Worm (Caenorhabditis elegans) whole organism, L2 larva: ENCODE measurements around the gene inos-1.

ENCODE experiments used
- C34F6.9 ChIP-seq: fragments of 150-350 bp; optimal IDR thresholded peaks from 2 replicates; lab custom pipeline; 2014; ENCODE audit warnings: missing biosample characterization, missing genetic modification characterization
- F13H6.1 ChIP-seq: sonication (generic microtip); optimal IDR thresholded peaks from 2 replicates; lab custom pipeline; 2016; ENCODE audit warnings: missing genetic modification characterization, missing compliant biosample characterization
- R02D3.7 ChIP-seq: fragments of 150-350 bp; optimal IDR thresholded peaks from 2 replicates; lab custom pipeline; 2014; ENCODE audit warnings: missing biosample characterization, missing genetic modification characterization
- Y55F3AM.14 ChIP-seq: fragments of 200-800 bp; sonication (Bioruptor generic); optimal IDR thresholded peaks from 2 replicates; lab custom pipeline; 2018; ENCODE audit warnings: mild to moderate bottlenecking, missing genetic modification characterization, missing compliant biosample characterization
- ZK546.5 ChIP-seq: sonication (generic microtip); optimal IDR thresholded peaks from 2 replicates; lab custom pipeline; 2017; ENCODE audit warnings: missing biosample characterization, missing genetic modification characterization
- aly-2 ChIP-seq: fragments of 150-350 bp; optimal IDR thresholded peaks from 2 replicates; lab custom pipeline; 2014; ENCODE audit warnings: missing biosample characterization, missing genetic modification characterization
- ceh-16 ChIP-seq: fragments of 150-350 bp; optimal IDR thresholded peaks from 2 replicates; lab custom pipeline; 2014; ENCODE audit warnings: missing biosample characterization, missing genetic modification characterization
- ceh-82 ChIP-seq: fragments of 150-350 bp; optimal IDR thresholded peaks from 2 replicates; lab custom pipeline; 2014; ENCODE audit warnings: missing biosample characterization, missing genetic modification characterization
- dmd-4 ChIP-seq: sonication (generic microtip); optimal IDR thresholded peaks from 2 replicates; lab custom pipeline; 2017; ENCODE audit warnings: missing biosample characterization, missing genetic modification characterization
- egl-27 ChIP-seq: sonication (generic microtip); optimal IDR thresholded peaks from 3 replicates; lab custom pipeline; 2017; ENCODE audit warnings: missing biosample characterization, missing genetic modification reagents, missing genetic modification characterization
- elt-1 ChIP-seq: fragments of 150-350 bp; optimal IDR thresholded peaks from 2 replicates; lab custom pipeline; 2014; ENCODE audit warnings: missing biosample characterization, missing genetic modification characterization
- elt-3 ChIP-seq: sonication (generic microtip); optimal IDR thresholded peaks from 2 replicates; lab custom pipeline; 2017; ENCODE audit warnings: missing biosample characterization, missing genetic modification characterization
- fos-1 ChIP-seq: fragments of 150-350 bp; optimal IDR thresholded peaks from 2 replicates; lab custom pipeline; 2014; ENCODE audit warnings: missing biosample characterization, missing genetic modification characterization
- gmeb-1 ChIP-seq: fragments of 150-350 bp; optimal IDR thresholded peaks from 2 replicates; lab custom pipeline; 2014; ENCODE audit warnings: missing biosample characterization, missing genetic modification characterization
- lin-39 ChIP-seq: fragments of 150-350 bp; optimal IDR thresholded peaks from 2 replicates; lab custom pipeline; 2014; ENCODE audit warnings: missing biosample characterization, missing genetic modification reagents, missing genetic modification characterization
- mab-5 ChIP-seq: fragments of 150-350 bp; optimal IDR thresholded peaks from 2 replicates; lab custom pipeline; 2014; ENCODE audit warnings: missing biosample characterization, missing genetic modification characterization
- mdl-1 ChIP-seq, 2 experiments: fragments of 150-350 bp in 1 of 2; sonication (generic microtip) in 1 of 2; optimal IDR thresholded peaks; 2 replicates each; lab custom pipeline; 2017; ENCODE audit warnings: missing biosample characterization in 2 of 2, missing genetic modification characterization in 2 of 2
- nhr-10 ChIP-seq: sonication (generic microtip); optimal IDR thresholded peaks from 2 replicates; lab custom pipeline; 2017; ENCODE audit warnings: missing biosample characterization, missing genetic modification characterization
- nhr-12 ChIP-seq: fragments of 150-350 bp; optimal IDR thresholded peaks from 2 replicates; lab custom pipeline; 2014; ENCODE audit warnings: missing biosample characterization, missing genetic modification characterization
- nhr-129 ChIP-seq: fragments of 150-350 bp; optimal IDR thresholded peaks from 2 replicates; lab custom pipeline; 2014; ENCODE audit warnings: missing biosample characterization, missing genetic modification characterization
- nhr-23 ChIP-seq: fragments of 150-350 bp; optimal IDR thresholded peaks from 2 replicates; lab custom pipeline; 2014; ENCODE audit warnings: missing biosample characterization, missing genetic modification reagents, missing genetic modification characterization
- nhr-237 ChIP-seq: fragments of 150-350 bp; optimal IDR thresholded peaks from 2 replicates; lab custom pipeline; 2014; ENCODE audit warnings: missing biosample characterization, missing genetic modification characterization
- nhr-25 ChIP-seq: fragments of 150-350 bp; sonication (generic microtip); optimal IDR thresholded peaks from 3 replicates; lab custom pipeline; 2014; ENCODE audit warnings: missing biosample characterization, missing genetic modification characterization
- nhr-6 ChIP-seq: fragments of 150-350 bp; optimal IDR thresholded peaks from 2 replicates; lab custom pipeline; 2014; ENCODE audit warnings: missing biosample characterization, missing genetic modification characterization
- nhr-77 ChIP-seq: fragments of 150-350 bp; optimal IDR thresholded peaks from 2 replicates; lab custom pipeline; 2014; ENCODE audit warnings: missing biosample characterization, missing genetic modification characterization
- peb-1 ChIP-seq: fragments of 150-350 bp; optimal IDR thresholded peaks from 2 replicates; lab custom pipeline; 2014; ENCODE audit warnings: missing biosample characterization, missing genetic modification characterization
- skn-1 ChIP-seq: sonication (generic microtip); optimal IDR thresholded peaks from 2 replicates; lab custom pipeline; 2017; ENCODE audit warnings: missing biosample characterization, missing genetic modification characterization
- sma-3 ChIP-seq: sonication (generic microtip); optimal IDR thresholded peaks from 2 replicates; lab custom pipeline; 2016; ENCODE audit warnings: missing genetic modification reagents, missing genetic modification characterization, missing compliant biosample characterization
- sma-9 ChIP-seq, 2 experiments: fragments of 150-350 bp in 1 of 2; sonication (generic microtip) in 1 of 2; optimal IDR thresholded peaks; 2 replicates each; lab custom pipeline; 2014 to 2016; ENCODE audit warnings: missing genetic modification characterization in 2 of 2, mild to moderate bottlenecking in 1 of 2, missing biosample characterization in 1 of 2, missing compliant biosample characterization in 1 of 2, missing genetic modification reagents in 1 of 2, moderate library complexity in 1 of 2
- unc-55 ChIP-seq: fragments of 150-350 bp; sonication (generic microtip); optimal IDR thresholded peaks from 3 replicates; lab custom pipeline; 2014; ENCODE audit warnings: missing biosample characterization, missing genetic modification reagents, missing genetic modification characterization
- unc-62 ChIP-seq: fragments of 150-350 bp; optimal IDR thresholded peaks from 2 replicates; lab custom pipeline; 2014; ENCODE audit warnings: missing biosample characterization, missing genetic modification reagents, missing genetic modification characterization
- zag-1 ChIP-seq: fragments of 150-350 bp; optimal IDR thresholded peaks from 2 replicates; lab custom pipeline; 2014; ENCODE audit warnings: missing biosample characterization, missing genetic modification characterization
- ztf-1 ChIP-seq: fragments of 200-800 bp; sonication (Bioruptor generic); conservative IDR thresholded peaks from 2 replicates; pipeline ENCODE4 v1.3.6; 2022; ENCODE audit warnings: missing genetic modification characterization, missing compliant biosample characterization
- ztf-11 ChIP-seq: sonication (generic microtip); optimal IDR thresholded peaks from 2 replicates; lab custom pipeline; 2017; ENCODE audit warnings: missing biosample characterization, missing genetic modification characterization
- ztf-4 ChIP-seq: fragments of 150-350 bp; optimal IDR thresholded peaks from 2 replicates; lab custom pipeline; 2014; ENCODE audit warnings: missing biosample characterization, missing genetic modification characterization

The inos-1 gene

DNA sequence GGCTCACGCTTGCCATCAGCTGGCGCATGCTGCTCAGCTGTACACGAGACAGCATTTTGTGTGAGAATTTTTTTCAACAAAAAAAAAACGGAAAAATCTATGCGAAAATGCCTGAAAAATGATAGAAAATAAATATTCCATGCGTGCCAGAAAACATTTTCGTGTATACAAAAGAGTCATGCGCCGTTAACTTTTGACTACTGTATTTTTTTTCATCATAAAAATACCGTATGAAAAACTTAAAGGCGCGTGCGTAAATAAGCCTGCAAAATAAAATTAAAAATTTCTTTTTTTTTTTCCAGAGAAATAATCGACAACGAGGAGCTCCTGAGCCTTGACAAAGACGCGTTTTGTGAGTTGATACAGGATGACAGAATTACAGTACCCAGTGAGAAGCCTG is 10.2 kb downstream of the inos-1 start:
- TF ChIP-seq nhr-129 (no peak), ceh-16 (no peak), egl-27 (tag; lab: Kevin White, UChicago) (no peak), ZK546.5 (tag; lab: Kevin White, UChicago) (no peak), mdl-1 (tag; optimal IDR thresholded peaks at IDR 0.05; lab: Kevin White, UChicago) (no peak), Y55F3AM.14 (GFP tag; lab: Kevin White, UChicago) (no peak), nhr-25 (tag; lab: Kevin White, UChicago) (no peak), sma-3 (GFP tag; lab: Kevin White, UChicago) (no peak)

DNA sequence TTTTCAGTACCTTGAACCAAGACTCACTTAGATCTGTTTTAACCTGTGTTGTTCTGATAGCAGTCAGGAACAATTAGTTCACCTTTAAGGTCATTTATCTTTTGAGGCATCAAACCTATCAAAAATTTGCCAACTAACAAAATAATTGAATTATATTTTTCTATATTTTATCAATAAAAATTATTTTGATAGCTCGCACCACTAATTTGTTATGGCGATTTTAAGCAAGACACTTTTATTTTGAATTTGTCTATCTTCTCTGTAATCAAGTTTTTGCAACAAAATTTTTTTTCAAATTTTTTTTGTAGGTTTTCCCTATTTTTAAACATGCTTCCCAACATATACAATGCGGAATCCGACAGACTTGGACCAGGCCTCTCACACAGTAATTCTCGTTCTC is 11.5 kb downstream of the inos-1 start, which contains the start of gene kel-1:
TSS of gene kel-1 (plus strand) at position 301 of the 400 bp plus-strand sequence.
- TF ChIP-seq unc-55 (GFP tag; lab: Kevin White, UChicago) (no peak), dmd-4 (tag; lab: Kevin White, UChicago) (no peak), ceh-82 (tag; lab: Kevin White, UChicago) (no peak), ztf-4 (tag; lab: Kevin White, UChicago) (no peak), nhr-237 (tag; lab: Kevin White, UChicago) (no peak), lin-39 (tag; lab: Kevin White, UChicago) (no peak), R02D3.7 (tag; lab: Kevin White, UChicago) (no peak), mdl-1 (tag; optimal IDR thresholded peaks at IDR 0.05; lab: Kevin White, UChicago) (no peak), sma-9 (GFP tag; optimal IDR thresholded peaks at IDR 0.05; lab: Kevin White, UChicago) (no peak), sma-9 (tag; optimal IDR thresholded peaks at IDR 0.05; lab: Kevin White, UChicago) (no peak), nhr-10 (tag; lab: Kevin White, UChicago) (no peak), ZK546.5 (tag; lab: Kevin White, UChicago) (no peak), unc-62 (GFP tag; lab: Kevin White, UChicago) (no peak), elt-1 (tag; lab: Kevin White, UChicago) (no peak), ceh-16 (no peak), gmeb-1 (tag; lab: Kevin White, UChicago) (no peak), fos-1 (tag; lab: Kevin White, UChicago) (no peak), nhr-6 (tag; lab: Kevin White, UChicago) (no peak), nhr-12 (tag; lab: Kevin White, UChicago) (no peak), F13H6.1 (tag; lab: Kevin White, UChicago) (no peak)
- TF ChIP-seq, all 48 proteins: peak for 0

DNA sequence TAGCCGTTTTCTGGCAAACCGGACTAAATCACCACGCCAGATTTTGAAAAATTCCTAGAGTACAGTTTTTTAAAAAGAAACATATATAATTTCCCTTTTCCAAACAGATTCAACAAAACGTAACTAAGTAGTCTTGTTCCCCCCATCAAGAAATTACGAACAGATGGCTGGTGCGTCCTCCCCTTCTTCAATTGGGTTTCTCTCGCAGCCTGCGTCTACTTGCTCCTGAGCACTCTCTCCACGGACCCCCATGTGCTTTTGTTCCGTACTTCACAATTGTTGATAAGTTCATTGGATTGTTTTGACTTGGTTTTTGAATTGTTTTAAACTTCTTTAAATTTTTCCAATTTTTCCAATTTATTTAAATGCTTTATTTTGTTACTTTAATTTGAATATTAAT is 12.1 kb downstream of the inos-1 start:
- TF ChIP-seq C34F6.9 (peak; percentile 16), skn-1 (tag; lab: Kevin White, UChicago) (no peak), elt-3 (tag; lab: Kevin White, UChicago) (no peak), ztf-11 (no peak), ztf-1 (GFP tag; lab: Robert Waterston, UW) (no peak), aly-2 (tag; lab: Kevin White, UChicago) (no peak), nhr-237 (tag; lab: Kevin White, UChicago) (no peak), nhr-129 (no peak), ceh-82 (tag; lab: Kevin White, UChicago) (no peak), nhr-77 (tag; lab: Kevin White, UChicago) (no peak), unc-55 (GFP tag; lab: Kevin White, UChicago) (peak; percentile 9), lin-39 (tag; lab: Kevin White, UChicago) (no peak), zag-1 (tag; lab: Kevin White, UChicago) (no peak)

- TF ChIP-seq ztf-11 (no peak), nhr-23 (tag; lab: Kevin White, UChicago) (no peak), peb-1 (no peak), mdl-1 (tag; optimal IDR thresholded peaks at IDR 0.05; lab: Kevin White, UChicago) (no peak), mab-5 (no peak), gmeb-1 (tag; lab: Kevin White, UChicago) (no peak), ZK546.5 (tag; lab: Kevin White, UChicago) (no peak), nhr-77 (tag; lab: Kevin White, UChicago) (no peak)
Observed at ce11 chrII:11685177-11685576, 14.9 kb downstream of the inos-1 start, which contains the start of gene C47D12.5. Gene C47D12.5 (minus strand): TSS chrII:11685277.
